Fruit fly (Drosophila melanogaster) whole organism, embryonic: Measurements from ENCODE around the gene Mdh1.

Experiments
- C15 ChIP-seq: fragments of 200-800 bp; sonication (Bioruptor generic); IDR thresholded peaks from 3 replicates; pipeline ENCODE4 v1.3.6; 2022; ENCODE audit warnings: missing biosample characterization, missing genetic modification characterization
- CG31224 ChIP-seq: fragments of 200-800 bp; sonication (Bioruptor generic); IDR thresholded peaks from 2 replicates; pipeline ENCODE4 v1.3.6; 2022; ENCODE audit warnings: missing biosample characterization, missing genetic modification characterization
- CTCF ChIP-seq: fragments of 200-800 bp; sonication (Bioruptor generic); optimal IDR thresholded peaks from 2 replicates; lab custom pipeline; 2017; ENCODE audit warnings: missing biosample characterization, mild to moderate bottlenecking, missing genetic modification characterization, moderate library complexity
- Hey ChIP-seq: fragments of 200-800 bp; sonication (Bioruptor generic); optimal IDR thresholded peaks from 3 replicates; lab custom pipeline; 2018; ENCODE audit warnings: missing biosample characterization, mild to moderate bottlenecking, missing genetic modification characterization
- aop ChIP-seq: fragments of 200-800 bp; sonication (Bioruptor generic); IDR thresholded peaks from 2 replicates; pipeline ENCODE4 v1.3.6; 2022; ENCODE audit warnings: missing biosample characterization, missing genetic modification characterization
- pros ChIP-seq: fragments of 200-800 bp; sonication (Bioruptor generic); optimal IDR thresholded peaks from 3 replicates; lab custom pipeline; 2019; ENCODE audit warnings: missing biosample characterization, mild to moderate bottlenecking, missing genetic modification characterization, moderate library complexity
- wdn ChIP-seq: fragments of 200-800 bp; sonication (Bioruptor generic); IDR thresholded peaks from 2 replicates; pipeline ENCODE4 v1.3.6; 2022; ENCODE audit warnings: missing biosample characterization, missing genetic modification characterization

DNA sequence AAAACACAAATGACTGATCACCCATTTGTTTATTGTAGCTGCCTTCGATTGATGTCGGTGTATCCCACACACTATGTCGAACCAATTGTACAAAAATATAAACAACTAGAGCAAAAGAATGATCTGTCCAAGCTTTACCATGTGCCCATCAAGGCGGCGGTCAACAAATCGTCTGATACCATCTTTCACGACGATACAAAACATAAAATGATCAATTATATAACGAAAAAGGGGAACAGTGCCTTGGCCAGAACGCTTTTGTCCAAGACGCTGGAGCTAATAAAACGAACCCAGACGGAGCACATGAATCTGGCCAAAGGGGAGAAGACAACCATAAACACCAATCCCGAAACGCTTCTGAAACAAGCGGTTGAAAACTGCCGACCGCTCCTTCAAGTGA, 9.3 kb downstream of the Mdh1 start:
- no peak for TF ChIP-seq aop (GFP tag; lab: Robert Waterston, UW)
- no peak for TF ChIP-seq wdn (GFP tag; lab: Robert Waterston, UW)
- no peak for TF ChIP-seq pros
- no peak for TF ChIP-seq CG31224 (GFP tag; lab: Robert Waterston, UW)
- no peak for TF ChIP-seq C15 (GFP tag; lab: Robert Waterston, UW)
- TF ChIP-seq Hey = no peak
- TF ChIP-seq CTCF (GFP tag; lab: Kevin White, UChicago) = no peak
